Worm (Caenorhabditis elegans): Measurements from ENCODE around the gene acr-18.

acr-18 gene

ce11 chrV:15512856-15513756 lies 45.8 kb downstream of the acr-18 start (continued):
- TF ChIP-seq lin-54 (GFP tag; optimal IDR thresholded peaks at IDR 0.05) (peak; percentile 43), lin-40 (tag; optimal IDR thresholded peaks at IDR 0.05) (no peak), hsf-1 (GFP tag; IDR thresholded peaks at IDR 0.05) (peak; percentile 77), ceh-100 (GFP tag; IDR thresholded peaks at IDR 0.05) (peak; percentile 28; the same call in 1 of the 2 replicates), B0336.3 (GFP tag; IDR thresholded peaks at IDR 0.05) (peak; percentile 96)

ce11 chrV:15511613-15512216 lies 47.2 kb downstream of the acr-18 start, which contains the start of gene rpl-38:
Gene rpl-38, plus strand, starts transcription at chrV:15512166.
- TF ChIP-seq ceh-91 (GFP tag; IDR thresholded peaks at IDR 0.05) (peak; percentile 66), mxl-1 (tag; optimal IDR thresholded peaks at IDR 0.05) (no peak), ceh-100 (GFP tag; IDR thresholded peaks at IDR 0.05) (peak; percentile 38; the same call in 1 of the 2 replicates), F23B12.7 (tag; optimal IDR thresholded peaks at IDR 0.05; ENCODE audit: insufficient read depth) (peak; percentile 78), rcor-1 (GFP tag; IDR thresholded peaks at IDR 0.05) (peak; percentile 75), nfyb-1 (GFP tag; IDR thresholded peaks at IDR 0.05) (peak; percentile 85), fkh-3 (tag; optimal IDR thresholded peaks at IDR 0.05) (no peak), B0336.3 (GFP tag; IDR thresholded peaks at IDR 0.05) (peak; percentile 40; the same call in 1 of the 2 replicates), lsy-27 (tag; optimal IDR thresholded peaks at IDR 0.05; ENCODE audit: borderline replicate concordance, insufficient read depth) (peak; percentile 34), rpc-1 (optimal IDR thresholded peaks at IDR 0.05) (no peak), rpc-1 (tag; optimal IDR thresholded peaks at IDR 0.05) (peak; percentile 7), F49E8.2 (tag; optimal IDR thresholded peaks at IDR 0.05; ENCODE audit: insufficient read depth) (peak; percentile 75), madf-6 (GFP tag; IDR thresholded peaks at IDR 0.05) (peak; percentile 91), hmg-1.2 (GFP tag; IDR thresholded peaks at IDR 0.05) (peak; percentile 63), ama-1 (optimal IDR thresholded peaks at IDR 0.05) (no peak), ama-1 (GFP tag; optimal IDR thresholded peaks at IDR 0.05) (no peak), Y95B8A.8 (GFP tag; IDR thresholded peaks at IDR 0.05) (0 out of 2 replicates have a peak, but pooled peaks have one; percentile 48), madf-3 (GFP tag; IDR thresholded peaks at IDR 0.05) (peak; percentile 58; the same call in 1 of the 2 replicates), snpc-3.4 (tag; optimal IDR thresholded peaks at IDR 0.05) (peak; percentile 90), B0019.2 (GFP tag; conservative IDR thresholded peaks at IDR 0.05) (peak; percentile 37; the same call in 1 of the 2 replicates), B0261.1 (tag; optimal IDR thresholded peaks at IDR 0.05) (peak; percentile 46), bed-2 (GFP tag; IDR thresholded peaks at IDR 0.05) (no peak), C17E4.6 (GFP tag; IDR thresholded peaks at IDR 0.05) (0 out of 2 replicates have a peak, but pooled peaks have one; percentile 45), lin-54 (GFP tag; optimal IDR thresholded peaks at IDR 0.05) (peak; percentile 76), T07F8.4 (tag; optimal IDR thresholded peaks at IDR 0.05) (no peak), tbx-9 (tag; optimal IDR thresholded peaks at IDR 0.05; ENCODE audit: borderline replicate concordance) (no peak), hrde-1 (tag; optimal IDR thresholded peaks at IDR 0.05; ENCODE audit: borderline replicate concordance) (no peak), dpl-1 (GFP tag; optimal IDR thresholded peaks at IDR 0.05) (peak; percentile 52), cebp-1 (GFP tag; IDR thresholded peaks at IDR 0.05) (no peak), cebp-1 (tag; optimal IDR thresholded peaks at IDR 0.05) (peak; percentile 64), ekl-4 (GFP tag; IDR thresholded peaks at IDR 0.05) (peak; percentile 52), mes-4 (tag; optimal IDR thresholded peaks at IDR 0.05) (no peak), dox-1 (GFP tag; IDR thresholded peaks at IDR 0.05) (peak; percentile 66), ceh-40 (GFP tag; IDR thresholded peaks at IDR 0.05) (no peak), hlh-12 (tag; optimal IDR thresholded peaks at IDR 0.05) (no peak), lin-35 (GFP tag; optimal IDR thresholded peaks at IDR 0.05) (peak in 1 of 3 experiments; percentile 81), him-1 (tag; optimal IDR thresholded peaks at IDR 0.05) (peak; percentile 76), zim-3 (tag; optimal IDR thresholded peaks at IDR 0.05) (no peak), die-1 (tag; optimal IDR thresholded peaks at IDR 0.05) (no peak), pbrm-1 (GFP tag; IDR thresholded peaks at IDR 0.05) (peak; percentile 90), hsf-1 (GFP tag; IDR thresholded peaks at IDR 0.05) (peak; percentile 60; the same call in 1 of the 2 replicates), mel-28 (tag; optimal IDR thresholded peaks at IDR 0.05; ENCODE audit: borderline replicate concordance) (peak; percentile 2)
